Worm (Caenorhabditis elegans) whole organism, L1 larva: ENCODE data around the gene aak-1.

Experiments
- ces-1 ChIP-seq: fragments of 150-350 bp; optimal IDR thresholded peaks from 2 replicates; lab custom pipeline; 2014; ENCODE audit warnings: missing biosample characterization, missing genetic modification reagents, missing genetic modification characterization
- elt-3 ChIP-seq, 6 experiments: fragments of 150-350 bp in 1 of 6; sonication (generic microtip); optimal IDR thresholded peaks; 2 replicates each; lab custom pipeline; 2017 to 2018; ENCODE audit warnings: missing biosample characterization in 6 of 6, missing genetic modification characterization in 6 of 6, inconsistent platforms in 1 of 6
- lin-13 ChIP-seq: fragments of 150-350 bp; optimal IDR thresholded peaks from 2 replicates; lab custom pipeline; 2014; ENCODE audit warnings: missing biosample characterization, missing genetic modification reagents, missing genetic modification characterization
- lsy-2 ChIP-seq, 2 experiments: fragments of 150-350 bp; optimal IDR thresholded peaks; 2 replicates each; lab custom pipeline; 2014; ENCODE audit warnings: missing biosample characterization in 2 of 2, missing genetic modification characterization in 2 of 2
- nhr-11 ChIP-seq: fragments of 150-350 bp; optimal IDR thresholded peaks from 2 replicates; lab custom pipeline; 2014; ENCODE audit warnings: missing biosample characterization, missing genetic modification characterization
- nhr-28 ChIP-seq: fragments of 150-350 bp; optimal IDR thresholded peaks from 2 replicates; lab custom pipeline; 2014; ENCODE audit warnings: missing biosample characterization, missing genetic modification characterization
- nhr-84 ChIP-seq: sonication (generic microtip); optimal IDR thresholded peaks from 2 replicates; lab custom pipeline; 2017; ENCODE audit warnings: missing biosample characterization, missing genetic modification characterization
- pag-3 ChIP-seq: sonication (generic microtip); optimal IDR thresholded peaks from 2 replicates; lab custom pipeline; 2017; ENCODE audit warnings: missing genetic modification characterization, mild to moderate bottlenecking, missing compliant biosample characterization, antibody characterized with exemption, borderline replicate concordance; ENCODE audit not compliant: insufficient read depth
- tbx-2 ChIP-seq: sonication (generic microtip); optimal IDR thresholded peaks from 2 replicates; lab custom pipeline; 2016; ENCODE audit warnings: missing genetic modification characterization, missing compliant biosample characterization
- unc-130 ChIP-seq: fragments of 150-350 bp; optimal IDR thresholded peaks from 2 replicates; lab custom pipeline; 2017; ENCODE audit warnings: missing biosample characterization, missing genetic modification characterization, inconsistent platforms
- unc-62 ChIP-seq: fragments of 150-350 bp; optimal IDR thresholded peaks from 2 replicates; lab custom pipeline; 2014; ENCODE audit warnings: missing biosample characterization, missing genetic modification reagents, missing genetic modification characterization
- zag-1 ChIP-seq: fragments of 150-350 bp; optimal IDR thresholded peaks from 2 replicates; lab custom pipeline; 2014; ENCODE audit warnings: missing biosample characterization, missing genetic modification characterization
- ztf-11 ChIP-seq, 2 experiments: sonication (generic microtip); optimal IDR thresholded peaks; 2 replicates each; lab custom pipeline; 2016 to 2017; ENCODE audit warnings: missing genetic modification characterization in 2 of 2, missing biosample characterization in 1 of 2, missing compliant biosample characterization in 1 of 2

DNA sequence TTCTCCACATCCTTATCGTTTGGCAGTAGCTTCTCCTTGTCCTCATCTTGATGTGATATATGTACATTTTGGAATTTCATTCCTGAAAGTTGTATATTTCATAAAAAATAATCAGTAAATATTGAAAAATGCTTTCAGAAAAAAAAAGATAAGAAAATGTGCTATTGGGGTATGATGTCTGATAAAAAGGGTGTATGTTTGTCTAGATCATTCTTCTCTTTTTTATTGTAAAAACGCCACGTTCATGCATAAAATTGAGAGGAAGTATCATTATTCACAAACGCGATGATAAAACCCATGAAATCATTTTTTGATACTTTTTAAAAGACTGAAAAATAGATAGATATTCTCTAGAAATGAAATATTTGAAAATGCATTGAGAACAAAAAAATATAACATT lies 12.3 kb downstream of the aak-1 start:
- no peak for TF ChIP-seq unc-130 (tag; lab: Kevin White, UChicago)
- no peak for TF ChIP-seq ces-1 (GFP tag; lab: Kevin White, UChicago)
- TF ChIP-seq tbx-2 (tag; lab: Kevin White, UChicago): no peak
- TF ChIP-seq elt-3 (tag; optimal IDR thresholded peaks at IDR 0.05; lab: Kevin White, UChicago): no peak
- TF ChIP-seq pag-3 (tag; lab: Kevin White, UChicago): no peak
- TF ChIP-seq unc-62 (GFP tag; lab: Kevin White, UChicago): no peak
- no peak for TF ChIP-seq nhr-28 (tag; lab: Kevin White, UChicago)
- TF ChIP-seq lsy-2 (tag; optimal IDR thresholded peaks at IDR 0.05; lab: Kevin White, UChicago): no peak
- no peak for TF ChIP-seq ztf-11 (tag; optimal IDR thresholded peaks at IDR 0.05; lab: Kevin White, UChicago)
- TF ChIP-seq lin-13: no peak
- TF ChIP-seq zag-1 (tag; lab: Kevin White, UChicago): no peak
- no peak for TF ChIP-seq nhr-84 (tag; lab: Kevin White, UChicago)
- no peak for TF ChIP-seq nhr-11 (tag; lab: Kevin White, UChicago)
